Worm (Caenorhabditis elegans) whole organism, L1 larva: ENCODE results near the gene C16C8.19.
A peak's percentile ranks its signal among the peaks of the same experiment; 100 is the strongest.

Experiments
- aly-2 ChIP-seq: fragments of 150-350 bp; optimal IDR thresholded peaks from 2 replicates; lab custom pipeline; 2014; ENCODE audit warnings: missing biosample characterization, missing genetic modification characterization
- ama-1 ChIP-seq: fragments of 150-350 bp; optimal IDR thresholded peaks from 2 replicates; lab custom pipeline; 2014
- ceh-82 ChIP-seq, 3 experiments: fragments of 150-350 bp in 1 of 3; sonication (generic microtip) in 2 of 3; optimal IDR thresholded peaks; 2 replicates each; lab custom pipeline; 2014 to 2017; ENCODE audit warnings: missing biosample characterization in 3 of 3, missing genetic modification characterization in 3 of 3
- hlh-4 ChIP-seq: sonication (generic microtip); optimal IDR thresholded peaks from 2 replicates; lab custom pipeline; 2016; ENCODE audit warnings: mild to moderate bottlenecking, missing genetic modification characterization, missing compliant biosample characterization
- nhr-11 ChIP-seq: fragments of 150-350 bp; optimal IDR thresholded peaks from 2 replicates; lab custom pipeline; 2014; ENCODE audit warnings: missing biosample characterization, missing genetic modification characterization
- nhr-237 ChIP-seq: fragments of 150-350 bp; optimal IDR thresholded peaks from 2 replicates; lab custom pipeline; 2014; ENCODE audit warnings: missing biosample characterization, missing genetic modification characterization
- pax-3 ChIP-seq: fragments of 200-800 bp; sonication (Bioruptor generic); optimal IDR thresholded peaks from 2 replicates; lab custom pipeline; 2018; ENCODE audit warnings: mild to moderate bottlenecking, missing genetic modification characterization, moderate library complexity, missing compliant biosample characterization
- snpc-4 ChIP-seq: fragments of 150-350 bp; optimal IDR thresholded peaks from 2 replicates; lab custom pipeline; 2014; ENCODE audit warnings: missing biosample characterization, missing genetic modification characterization
- unc-86 ChIP-seq: sonication (generic microtip); optimal IDR thresholded peaks from 2 replicates; lab custom pipeline; 2016; ENCODE audit warnings: missing genetic modification characterization, missing compliant biosample characterization

DNA sequence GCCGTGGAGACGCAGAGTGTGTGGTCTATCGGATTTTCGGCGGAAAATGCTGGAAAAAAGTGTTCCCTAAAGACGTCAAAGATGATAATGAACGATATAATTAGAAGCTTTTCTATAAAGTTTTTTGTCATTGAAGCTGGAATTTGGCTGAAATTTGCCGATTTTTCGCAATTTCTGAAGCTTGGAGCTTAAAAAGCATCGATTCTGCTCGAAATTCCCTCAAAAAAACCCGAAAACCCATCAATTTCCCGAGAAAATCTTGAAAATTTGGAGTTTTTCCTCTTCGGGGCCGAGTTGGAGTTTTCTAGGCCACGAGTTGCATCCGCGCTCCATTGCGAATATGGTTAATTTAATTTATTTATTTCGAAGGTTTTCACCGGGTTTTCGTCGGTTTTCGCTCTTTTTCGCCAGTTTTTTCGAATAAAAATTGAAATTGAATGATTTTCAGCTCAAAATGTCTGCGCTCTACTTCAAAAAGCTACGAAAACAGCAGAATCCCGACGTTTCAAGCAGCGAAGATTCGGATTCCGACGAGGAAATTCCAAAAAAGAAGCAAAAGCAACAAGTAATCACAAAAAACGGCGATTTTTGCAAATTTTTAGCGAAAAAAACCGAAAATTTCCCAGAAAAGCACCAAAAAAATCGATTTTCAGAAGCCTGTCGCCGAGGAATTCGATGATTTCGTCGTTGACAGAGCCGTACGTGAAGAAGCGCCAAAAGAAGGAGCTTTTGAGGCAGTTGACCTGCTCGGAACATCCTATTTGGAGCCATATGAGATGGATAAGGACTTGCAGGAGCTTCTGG lies 44.4 kb downstream of the C16C8.19 start, which contains the start of the genes col-71 and Y49F6B.2:
- TF ChIP-seq hlh-4 (tag; lab: Kevin White, UChicago) (no peak), ceh-82 (tag; optimal IDR thresholded peaks at IDR 0.05; lab: Kevin White, UChicago) (peak; percentile 76 to 82 (median 78)), unc-86 (tag; lab: Kevin White, UChicago) (peak; percentile 75), nhr-237 (tag; lab: Kevin White, UChicago) (peak; percentile 40), snpc-4 (tag; lab: Kevin White, UChicago) (peak; percentile 58), nhr-11 (tag; lab: Kevin White, UChicago) (peak; percentile 22), ama-1 (lab: Kevin White, UChicago) (no peak), aly-2 (tag; lab: Kevin White, UChicago) (peak; percentile 21), pax-3 (tag; lab: Kevin White, UChicago) (peak; percentile 81)
